Fruit fly (Drosophila melanogaster): ENCODE results near the gene CG1677.
A peak's percentile ranks its signal among the peaks of the same experiment; 100 is the strongest.

Gene CG1677

dm6 chrX:7323649-7324511 lies 81.7 kb downstream of the CG1677 start, which contains the start of the genes Atg5 and Dok (continued):
- TF ChIP-seq CG9727 (GFP tag; optimal IDR thresholded peaks at IDR 0.05) (no peak), CG8478 (optimal IDR thresholded peaks at IDR 0.05) (no peak), dpn (GFP tag; optimal IDR thresholded peaks at IDR 0.05) (peak in 1 of 2 experiments; percentile 44), Fer1 (GFP tag; optimal IDR thresholded peaks at IDR 0.05) (no peak), Chrac-16 (GFP tag; optimal IDR thresholded peaks at IDR 0.05) (peak; percentile 31), CG13775 (GFP tag; optimal IDR thresholded peaks at IDR 0.05) (peak; percentile 56), bsh (GFP tag; optimal IDR thresholded peaks at IDR 0.05) (no peak), pros (GFP tag; optimal IDR thresholded peaks at IDR 0.05) (no peak), ems (GFP tag; optimal IDR thresholded peaks at IDR 0.05) (no peak), salm (tag; optimal IDR thresholded peaks at IDR 0.05) (no peak), Hand (GFP tag; optimal IDR thresholded peaks at IDR 0.05) (no peak), slou (GFP tag; optimal IDR thresholded peaks at IDR 0.05) (no peak), Dp (GFP tag; optimal IDR thresholded peaks at IDR 0.05) (peak; percentile 44), Myb (GFP tag; optimal IDR thresholded peaks at IDR 0.05) (no peak), E2f2 (GFP tag; IDR thresholded peaks at IDR 0.05) (peak; percentile 32; the same call in 1 of the 2 replicates), ATbp (GFP tag; optimal IDR thresholded peaks at IDR 0.05) (no peak), Dbx (GFP tag; IDR thresholded peaks at IDR 0.05) (no peak), sna (GFP tag; IDR thresholded peaks at IDR 0.05; ENCODE audit: partially characterized antibody) (peak; percentile 34; the same call in 1 of the 2 replicates), ewg (GFP tag; optimal IDR thresholded peaks at IDR 0.05) (peak; percentile 14), CG10979 (tag; optimal IDR thresholded peaks at IDR 0.05) (no peak), Trl (optimal IDR thresholded peaks at IDR 0.05) (no peak), Trl (GFP tag; optimal IDR thresholded peaks at IDR 0.05) (no peak), lilli (GFP tag; optimal IDR thresholded peaks at IDR 0.05) (no peak), CG17385 (GFP tag; optimal IDR thresholded peaks at IDR 0.05) (no peak), da (GFP tag; optimal IDR thresholded peaks at IDR 0.05) (no peak), CG2875 (GFP tag; optimal IDR thresholded peaks at IDR 0.05) (no peak), CG12659 (GFP tag; optimal IDR thresholded peaks at IDR 0.05) (peak; percentile 39), knrl (GFP tag; IDR thresholded peaks at IDR 0.05; ENCODE audit: partially characterized antibody) (peak; percentile 69), CG4328 (GFP tag; optimal IDR thresholded peaks at IDR 0.05) (no peak), Hr78 (GFP tag; optimal IDR thresholded peaks at IDR 0.05) (no peak), ara (GFP tag; IDR thresholded peaks at IDR 0.05) (no peak), CG18262 (tag; optimal IDR thresholded peaks at IDR 0.05) (peak; percentile 18), CG31365 (tag; optimal IDR thresholded peaks at IDR 0.05) (no peak), gro (GFP tag; optimal IDR thresholded peaks at IDR 0.05) (no peak), stc (GFP tag; IDR thresholded peaks at IDR 0.05) (no peak), CG2889 (GFP tag; IDR thresholded peaks at IDR 0.05) (no peak), lov (optimal IDR thresholded peaks at IDR 0.05) (no peak), lov (GFP tag; IDR thresholded peaks at IDR 0.05) (no peak), tin (GFP tag; optimal IDR thresholded peaks at IDR 0.05) (peak; percentile 12), CG6683 (GFP tag; optimal IDR thresholded peaks at IDR 0.05) (no peak), CG13296 (GFP tag; optimal IDR thresholded peaks at IDR 0.05) (no peak), NfI (GFP tag; optimal IDR thresholded peaks at IDR 0.05) (no peak), CG18476 (GFP tag; optimal IDR thresholded peaks at IDR 0.05) (no peak), Hr51 (GFP tag; optimal IDR thresholded peaks at IDR 0.05) (peak in 1 of 2 experiments; percentile 20), Dll (GFP tag; IDR thresholded peaks at IDR 0.05; ENCODE audit: partially characterized antibody) (peak; percentile 67), CG18599 (GFP tag; optimal IDR thresholded peaks at IDR 0.05) (no peak), HHEX (GFP tag; optimal IDR thresholded peaks at IDR 0.05) (no peak), Oli (tag; optimal IDR thresholded peaks at IDR 0.05) (no peak)

All from whole organism, embryonic.